Worm (Caenorhabditis elegans): ENCODE results near the gene fmo-5.
A peak's percentile ranks its signal among the peaks of the same experiment; 100 is the strongest.

Gene fmo-5

DNA sequence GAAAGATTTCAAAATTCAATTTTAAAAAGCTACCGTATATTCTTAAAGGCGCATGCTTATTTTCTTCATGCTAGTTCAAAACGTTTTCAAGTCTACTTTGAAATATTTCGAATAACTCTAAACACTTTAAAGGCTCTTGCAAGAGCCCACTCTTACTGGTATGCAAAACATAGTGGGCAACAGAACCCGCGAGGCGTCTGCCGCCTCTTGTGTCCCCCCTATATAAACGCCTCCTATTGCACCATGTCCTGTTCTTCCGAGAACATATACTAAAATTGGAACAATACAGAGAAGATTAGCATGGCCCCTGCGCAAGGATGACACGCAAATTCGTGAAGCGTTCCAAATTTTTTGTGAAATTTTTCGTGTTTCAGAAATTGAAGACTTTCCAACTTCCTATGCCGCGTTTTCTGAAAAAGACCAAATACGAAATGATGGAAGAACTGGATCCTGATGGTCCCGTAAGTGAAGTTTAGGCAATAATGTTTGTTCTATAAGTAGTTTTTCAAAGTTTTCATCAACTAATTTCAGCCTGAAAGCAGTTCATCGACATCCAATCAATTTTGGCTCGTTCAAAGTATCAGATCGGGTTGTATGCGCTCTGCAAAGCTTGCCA, 44.5 kb downstream of the fmo-5 start:
- TF ChIP-seq tbx-2 (tag; optimal IDR thresholded peaks at IDR 0.05) (no peak), efl-3 (GFP tag; optimal IDR thresholded peaks at IDR 0.05) (no peak), fkh-10 (GFP tag; optimal IDR thresholded peaks at IDR 0.05) (no peak), snpc-4 (tag; optimal IDR thresholded peaks at IDR 0.05) (peak; percentile 91)

DNA sequence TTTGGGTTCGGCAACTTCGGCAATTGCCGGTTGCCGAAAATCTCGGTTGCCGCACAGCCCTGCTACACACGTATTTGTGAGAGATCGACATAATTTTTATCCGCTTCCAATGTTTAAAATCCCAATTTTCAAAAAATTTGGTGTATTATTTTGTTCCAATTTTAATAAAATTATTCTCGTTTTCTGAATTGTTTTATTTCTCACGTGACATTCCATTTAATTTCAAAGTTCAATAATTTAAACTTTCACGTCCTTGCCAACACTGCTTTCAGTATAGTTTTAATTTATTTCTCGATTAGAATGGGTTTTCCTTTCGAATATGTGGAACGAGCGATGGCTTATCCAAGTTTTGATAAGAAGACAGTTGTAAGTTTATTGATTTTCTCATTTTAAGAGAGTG, 46.9 kb downstream of the fmo-5 start, which contains the start of gene K09C6.2:
Gene K09C6.2, plus strand, starts transcription at position 301 of the 400 bp plus-strand sequence.
- TF ChIP-seq grh-1 (GFP tag; IDR thresholded peaks at IDR 0.05) (no peak), swsn-7 (tag; optimal IDR thresholded peaks at IDR 0.05) (no peak), sox-4 (tag; optimal IDR thresholded peaks at IDR 0.05) (no peak), ceh-82 (tag; optimal IDR thresholded peaks at IDR 0.05) (no peak), unc-62 (GFP tag; optimal IDR thresholded peaks at IDR 0.05) (no peak), unc-86 (tag; optimal IDR thresholded peaks at IDR 0.05) (no peak)

DNA sequence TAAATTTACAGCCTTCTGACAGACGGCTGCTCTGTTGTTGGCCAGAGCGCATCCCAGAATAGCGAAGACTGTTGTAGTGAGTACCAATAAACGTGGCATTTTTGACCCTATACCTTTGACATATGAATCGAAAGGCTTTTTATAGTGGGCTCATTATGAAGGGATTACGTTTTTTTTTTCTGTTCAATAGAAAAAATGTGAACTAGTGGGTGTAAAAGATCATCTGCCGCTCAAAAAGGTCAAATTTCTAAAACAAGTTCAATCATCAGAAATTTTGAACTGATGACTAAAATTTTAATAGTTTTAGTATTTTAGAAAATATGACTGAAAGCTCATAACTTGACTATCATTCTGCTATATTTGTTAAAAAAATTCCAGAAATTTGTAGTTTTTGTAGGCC, 48.5 kb downstream of the fmo-5 start, which contains the start of gene K09C6.9:
Gene K09C6.9, minus strand, starts transcription at position 101 of the 400 bp plus-strand sequence.
- TF ChIP-seq xbp-1 (tag; optimal IDR thresholded peaks at IDR 0.05): no peak
- no peak for TF ChIP-seq mep-1 (tag; optimal IDR thresholded peaks at IDR 0.05)
- no peak for TF ChIP-seq lir-3 (tag; optimal IDR thresholded peaks at IDR 0.05; ENCODE audit: poor library complexity)
- TF ChIP-seq irx-1 (tag; optimal IDR thresholded peaks at IDR 0.05): no peak
- no peak for TF ChIP-seq aly-2 (tag; optimal IDR thresholded peaks at IDR 0.05)
- TF ChIP-seq efl-1 (optimal IDR thresholded peaks at IDR 0.05): no peak
- no peak for TF ChIP-seq efl-1 (GFP tag; optimal IDR thresholded peaks at IDR 0.05 in 1 of 2)

DNA sequence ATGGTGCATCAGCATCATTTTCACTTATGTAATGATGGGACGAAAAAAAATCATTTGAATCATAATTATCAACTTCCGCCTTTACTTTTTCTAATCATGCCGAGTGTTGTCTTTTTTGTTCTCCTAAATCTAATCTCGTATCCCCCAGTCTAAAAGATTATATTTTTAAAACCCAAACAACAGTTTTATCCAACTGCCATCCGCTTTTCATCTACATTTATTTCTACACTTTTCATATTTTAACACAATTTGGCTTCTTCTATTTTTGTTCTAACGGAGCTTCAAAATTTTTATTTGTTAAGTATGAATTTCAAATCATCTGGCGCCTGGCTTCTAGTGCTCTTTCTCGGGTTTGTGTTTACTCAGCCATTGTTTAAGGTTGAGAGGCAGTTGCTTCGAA, 51.3 kb downstream of the fmo-5 start, which contains the start of gene K09C6.3:
Gene K09C6.3, plus strand, starts transcription at position 301 of the 400 bp plus-strand sequence.
- TF ChIP-seq lir-3 (tag; optimal IDR thresholded peaks at IDR 0.05; ENCODE audit: poor library complexity) (no peak), pag-3 (tag; optimal IDR thresholded peaks at IDR 0.05; ENCODE audit: borderline replicate concordance, insufficient read depth) (no peak), unc-86 (tag; optimal IDR thresholded peaks at IDR 0.05) (no peak), lsy-2 (tag; optimal IDR thresholded peaks at IDR 0.05) (no peak), dsc-1 (tag; optimal IDR thresholded peaks at IDR 0.05) (no peak), snpc-4 (tag; optimal IDR thresholded peaks at IDR 0.05) (no peak), hlh-4 (tag; optimal IDR thresholded peaks at IDR 0.05) (no peak), ceh-63 (GFP tag; optimal IDR thresholded peaks at IDR 0.05) (no peak), mab-9 (GFP tag; IDR thresholded peaks at IDR 0.05) (no peak), sptf-1 (tag; optimal IDR thresholded peaks at IDR 0.05) (no peak), nhr-90 (tag; optimal IDR thresholded peaks at IDR 0.05; ENCODE audit: poor library complexity) (no peak), nhr-71 (tag; optimal IDR thresholded peaks at IDR 0.05) (no peak), ceh-90 (tag; optimal IDR thresholded peaks at IDR 0.05) (no peak), unc-98 (GFP tag; IDR thresholded peaks at IDR 0.05) (no peak), dpl-1 (GFP tag; optimal IDR thresholded peaks at IDR 0.05) (no peak), C34B4.2 (tag; optimal IDR thresholded peaks at IDR 0.05) (no peak), ztf-4 (tag; optimal IDR thresholded peaks at IDR 0.05) (no peak), sox-4 (tag; optimal IDR thresholded peaks at IDR 0.05) (no peak)

DNA sequence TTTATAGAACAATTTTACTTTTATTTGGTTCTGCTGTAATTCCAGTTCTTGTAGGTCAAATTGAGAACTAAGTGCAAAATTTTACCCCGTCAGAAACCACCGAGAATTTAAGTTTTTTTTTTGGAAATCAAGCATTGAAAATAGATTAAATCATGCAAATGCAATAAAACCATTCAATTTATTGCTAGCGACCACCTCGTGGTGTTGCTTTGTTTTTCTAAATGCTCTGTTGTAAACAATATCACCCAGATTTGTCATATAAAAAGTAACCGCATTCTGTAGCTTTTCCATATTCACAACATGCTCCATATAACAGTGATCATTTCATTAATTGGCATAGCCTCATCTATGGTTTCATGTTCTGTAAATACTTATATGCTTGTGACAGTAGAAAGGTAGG, 54.0 kb downstream of the fmo-5 start, which contains the start of gene srbc-12:
Gene srbc-12, plus strand, starts transcription at position 301 of the 400 bp plus-strand sequence.
- TF ChIP-seq unc-86 (tag; optimal IDR thresholded peaks at IDR 0.05): no peak
- TF ChIP-seq zag-1 (tag; optimal IDR thresholded peaks at IDR 0.05): no peak
- TF ChIP-seq lsy-2 (tag; optimal IDR thresholded peaks at IDR 0.05): no peak
- no peak for TF ChIP-seq unc-98 (GFP tag; IDR thresholded peaks at IDR 0.05)
- no peak for TF ChIP-seq lin-14 (GFP tag; optimal IDR thresholded peaks at IDR 0.05)

Data from whole organism, L1 larva.